Fruit fly (Drosophila melanogaster) whole organism, larva: ENCODE measurements around the gene CG3061.

Source experiments
- noc ChIP-seq: fragments of 200-800 bp; sonication (Bioruptor generic); optimal IDR thresholded peaks from 3 replicates; lab custom pipeline; 2019; ENCODE audit warnings: missing biosample characterization, mild to moderate bottlenecking, missing genetic modification characterization, moderate library complexity

Gene CG3061

dm6 chr3R:14019407-14020050 lies 12.6 kb upstream of the CG3061 start:
- TF ChIP-seq noc (tag; lab: Kevin White, UChicago): no peak

- no peak for TF ChIP-seq noc (tag; lab: Kevin White, UChicago)
Observed at dm6 chr3R:14020345-14021001, 11.7 kb upstream of the CG3061 start.

- no peak for TF ChIP-seq noc (tag; lab: Kevin White, UChicago)
Observed at dm6 chr3R:14024187-14024918, 7.8 kb upstream of the CG3061 start.

dm6 chr3R:14024919-14025387 lies 7.2 kb upstream of the CG3061 start:
- peak; percentile 80 for TF ChIP-seq noc (tag; lab: Kevin White, UChicago)

dm6 chr3R:14025795-14026194 lies 6.4 kb upstream of the CG3061 start:
- TF ChIP-seq noc (tag; lab: Kevin White, UChicago): no peak

dm6 chr3R:14026212-14026952 lies 5.8 kb upstream of the CG3061 start:
- no peak for TF ChIP-seq noc (tag; lab: Kevin White, UChicago)

- TF ChIP-seq noc (tag; lab: Kevin White, UChicago): peak; percentile 5
Observed at dm6 chr3R:14026953-14027721, 5.0 kb upstream of the CG3061 start.

- no peak for TF ChIP-seq noc (tag; lab: Kevin White, UChicago)
Observed at dm6 chr3R:14028158-14028557, 4.0 kb upstream of the CG3061 start.

- peak; percentile 28 for TF ChIP-seq noc (tag; lab: Kevin White, UChicago)
Observed at dm6 chr3R:14028873-14029369, 3.2 kb upstream of the CG3061 start, which contains the start of gene Cyp6d5. Gene Cyp6d5 (plus strand): TSS chr3R:14029228.

- no peak for TF ChIP-seq noc (tag; lab: Kevin White, UChicago)
Observed at dm6 chr3R:14032422-14033188, 434 bp downstream of the CG3061 start.

dm6 chr3R:14034636-14035035 lies 2.5 kb downstream of the CG3061 start:
- no peak for TF ChIP-seq noc (tag; lab: Kevin White, UChicago)

dm6 chr3R:14035924-14036448 lies 3.8 kb downstream of the CG3061 start, which contains the start of gene CG9922:
Gene CG9922 (minus strand): TSS chr3R:14036398.
- peak; percentile 31 for TF ChIP-seq noc (tag; lab: Kevin White, UChicago)

- no peak for TF ChIP-seq noc (tag; lab: Kevin White, UChicago)
Observed at dm6 chr3R:14037330-14037729, 5.2 kb downstream of the CG3061 start.

dm6 chr3R:14041036-14041435 lies 8.9 kb downstream of the CG3061 start:
- no peak for TF ChIP-seq noc (tag; lab: Kevin White, UChicago)
